Worm (Caenorhabditis elegans) whole organism, young adult: Measurements from ENCODE around the gene tig-2.

ENCODE experiments used
- B0019.2 ChIP-seq: fragments of 200-800 bp; sonication (Bioruptor generic); conservative IDR thresholded peaks from 2 replicates; pipeline ENCODE4 v1.3.6; 2022; ENCODE audit warnings: missing genetic modification reagents, missing genetic modification characterization, missing compliant biosample characterization
- B0261.1 ChIP-seq: sonication (generic microtip); optimal IDR thresholded peaks from 2 replicates; lab custom pipeline; 2016; ENCODE audit warnings: mild to moderate bottlenecking, missing genetic modification characterization, moderate library complexity, missing compliant biosample characterization
- B0336.3 ChIP-seq: fragments of 200-800 bp; sonication (Bioruptor generic); IDR thresholded peaks from 2 replicates; pipeline ENCODE4 v1.3.6; 2022; ENCODE audit warnings: missing genetic modification characterization, missing compliant biosample characterization
- F49E8.2 ChIP-seq: sonication (generic microtip); optimal IDR thresholded peaks from 3 replicates; lab custom pipeline; 2017; ENCODE audit warnings: missing genetic modification characterization, mild to moderate bottlenecking, missing compliant biosample characterization, antibody characterized with exemption, moderate library complexity; ENCODE audit not compliant: insufficient read depth
- F55B11.4 ChIP-seq: sonication (generic microtip); optimal IDR thresholded peaks from 2 replicates; lab custom pipeline; 2016; ENCODE audit warnings: missing compliant biosample characterization, missing genetic modification characterization, borderline replicate concordance; ENCODE audit not compliant: insufficient read depth
- Y53G8AR.9 ChIP-seq: fragments of 200-800 bp; sonication (Bioruptor generic); conservative IDR thresholded peaks from 2 replicates; pipeline ENCODE4 v1.3.6; 2022; ENCODE audit warnings: missing genetic modification reagents, missing genetic modification characterization, missing compliant biosample characterization
- Y79H2A.3 ChIP-seq: fragments of 200-800 bp; sonication (Bioruptor generic); conservative IDR thresholded peaks from 2 replicates; pipeline ENCODE4 v1.3.6; 2022; ENCODE audit warnings: missing genetic modification reagents, missing genetic modification characterization, missing compliant biosample characterization
- ama-1 ChIP-seq, 3 experiments: fragments of 150-350 bp in 1 of 3; sonication (generic microtip) in 2 of 3; optimal IDR thresholded peaks; 2 replicates each; lab custom pipeline; 2014 to 2018; ENCODE audit warnings: missing biosample characterization in 2 of 3, missing genetic modification characterization in 2 of 3, missing genetic modification reagents in 2 of 3
- attf-3 ChIP-seq: fragments of 200-800 bp; sonication (Bioruptor generic); conservative IDR thresholded peaks from 2 replicates; pipeline ENCODE4 v1.3.6; 2022; ENCODE audit warnings: missing genetic modification reagents, missing genetic modification characterization, missing compliant biosample characterization
- attf-5 ChIP-seq: fragments of 200-800 bp; sonication (Bioruptor generic); optimal IDR thresholded peaks from 2 replicates; lab custom pipeline; 2018; ENCODE audit warnings: mild to moderate bottlenecking, missing genetic modification characterization, missing compliant biosample characterization
- cebp-2 ChIP-seq: fragments of 200-800 bp; sonication (Bioruptor generic); IDR thresholded peaks from 2 replicates; pipeline ENCODE4 v1.3.6; 2022; ENCODE audit warnings: missing genetic modification characterization, missing compliant biosample characterization
- ceh-27 ChIP-seq: fragments of 200-800 bp; sonication (Bioruptor generic); optimal IDR thresholded peaks from 2 replicates; lab custom pipeline; 2018; ENCODE audit warnings: mild to moderate bottlenecking, missing genetic modification characterization, moderate library complexity, missing compliant biosample characterization
- ceh-40 ChIP-seq: fragments of 200-800 bp; sonication (Bioruptor generic); IDR thresholded peaks from 2 replicates; pipeline ENCODE4 v1.3.6; 2022; ENCODE audit warnings: missing genetic modification characterization, missing compliant biosample characterization
- ceh-91 ChIP-seq: fragments of 200-800 bp; sonication (Bioruptor generic); IDR thresholded peaks from 2 replicates; pipeline ENCODE4 v1.3.6; 2022; ENCODE audit warnings: missing genetic modification reagents, missing genetic modification characterization, missing compliant biosample characterization
- chd-7 ChIP-seq: sonication (generic microtip); optimal IDR thresholded peaks from 2 replicates; lab custom pipeline; 2016; ENCODE audit warnings: mild to moderate bottlenecking, missing genetic modification characterization, moderate library complexity, missing compliant biosample characterization
- die-1 ChIP-seq: sonication (generic microtip); optimal IDR thresholded peaks from 2 replicates; lab custom pipeline; 2016; ENCODE audit warnings: missing genotype, mild to moderate bottlenecking, missing genetic modification characterization, missing compliant biosample characterization
- dpl-1 ChIP-seq: fragments of 150-350 bp; optimal IDR thresholded peaks from 2 replicates; lab custom pipeline; 2014; ENCODE audit warnings: missing biosample characterization, missing genetic modification reagents, missing genetic modification characterization
- egl-44 ChIP-seq: fragments of 200-800 bp; sonication (Bioruptor generic); IDR thresholded peaks from 2 replicates; pipeline ENCODE4 v1.3.6; 2022; ENCODE audit warnings: missing genetic modification reagents, missing genetic modification characterization, missing compliant biosample characterization
- ekl-4 ChIP-seq: fragments of 200-800 bp; sonication (Bioruptor generic); IDR thresholded peaks from 2 replicates; pipeline ENCODE4 v1.3.6; 2022; ENCODE audit warnings: missing genetic modification reagents, missing genetic modification characterization, missing compliant biosample characterization
- gei-17 ChIP-seq: fragments of 200-800 bp; sonication (Bioruptor generic); optimal IDR thresholded peaks from 2 replicates; lab custom pipeline; 2018; ENCODE audit warnings: mild to moderate bottlenecking, missing genetic modification characterization, missing compliant biosample characterization
- hlh-12 ChIP-seq: sonication (generic microtip); optimal IDR thresholded peaks from 2 replicates; lab custom pipeline; 2016; ENCODE audit warnings: missing genetic modification characterization, missing compliant biosample characterization
- hlh-26 ChIP-seq: fragments of 200-800 bp; sonication (Bioruptor generic); conservative IDR thresholded peaks from 2 replicates; pipeline ENCODE4 v1.3.6; 2022; ENCODE audit warnings: missing genetic modification reagents, missing genetic modification characterization, missing compliant biosample characterization
- hrde-1 ChIP-seq: sonication (generic microtip); optimal IDR thresholded peaks from 2 replicates; lab custom pipeline; 2016; ENCODE audit warnings: missing genetic modification characterization, mild to moderate bottlenecking, missing compliant biosample characterization, moderate library complexity, missing genotype, missing genetic modification reagents, borderline replicate concordance
- hsf-1 ChIP-seq: fragments of 200-800 bp; sonication (Bioruptor generic); IDR thresholded peaks from 2 replicates; pipeline ENCODE4 v1.3.6; 2022; ENCODE audit warnings: missing genetic modification reagents, missing genetic modification characterization, missing compliant biosample characterization
- lin-26 ChIP-seq: fragments of 200-800 bp; sonication (Bioruptor generic); IDR thresholded peaks from 2 replicates; pipeline ENCODE4 v1.3.6; 2022; ENCODE audit warnings: missing genetic modification reagents, missing genetic modification characterization, missing compliant biosample characterization
- lin-35 ChIP-seq, 3 experiments: fragments of 150-350 bp in 2 of 3; sonication (generic microtip) in 1 of 3; optimal IDR thresholded peaks; 2 replicates each; lab custom pipeline; 2014 to 2018; ENCODE audit warnings: missing biosample characterization in 3 of 3, missing genetic modification characterization in 3 of 3, missing genetic modification reagents in 3 of 3
- lin-54 ChIP-seq: fragments of 200-800 bp; sonication (Bioruptor generic); optimal IDR thresholded peaks from 2 replicates; lab custom pipeline; 2018; ENCODE audit warnings: mild to moderate bottlenecking, missing genetic modification characterization, missing compliant biosample characterization
- lir-1 ChIP-seq: fragments of 200-800 bp; sonication (Bioruptor generic); conservative IDR thresholded peaks from 2 replicates; pipeline ENCODE4 v1.3.6; 2022; ENCODE audit warnings: missing genetic modification reagents, missing genetic modification characterization, missing compliant biosample characterization
- madf-3 ChIP-seq: fragments of 200-800 bp; sonication (Bioruptor generic); IDR thresholded peaks from 2 replicates; pipeline ENCODE4 v1.3.6; 2022; ENCODE audit warnings: missing genetic modification reagents, missing genetic modification characterization, missing compliant biosample characterization
- madf-8 ChIP-seq: fragments of 200-800 bp; sonication (Bioruptor generic); conservative IDR thresholded peaks from 2 replicates; pipeline ENCODE4 v1.3.6; 2022; ENCODE audit warnings: missing genetic modification reagents, missing genetic modification characterization, missing compliant biosample characterization
- mel-28 ChIP-seq: sonication (generic microtip); optimal IDR thresholded peaks from 2 replicates; lab custom pipeline; 2016; ENCODE audit warnings: borderline replicate concordance, mild to moderate bottlenecking, missing genetic modification characterization, missing compliant biosample characterization
- mes-4 ChIP-seq: sonication (generic microtip); optimal IDR thresholded peaks from 2 replicates; lab custom pipeline; 2016; ENCODE audit warnings: missing genotype, missing genetic modification characterization, missing compliant biosample characterization
- nfya-1 ChIP-seq: sonication (generic microtip); optimal IDR thresholded peaks from 2 replicates; lab custom pipeline; 2017; ENCODE audit warnings: antibody characterized with exemption, missing compliant biosample characterization, missing genetic modification characterization, borderline replicate concordance; ENCODE audit not compliant: insufficient read depth
- nfyb-1 ChIP-seq: fragments of 200-800 bp; sonication (Bioruptor generic); IDR thresholded peaks from 2 replicates; pipeline ENCODE4 v1.3.6; 2022; ENCODE audit warnings: missing genetic modification reagents, missing genetic modification characterization, missing compliant biosample characterization
- nhr-120 ChIP-seq: fragments of 200-800 bp; sonication (Bioruptor generic); IDR thresholded peaks from 2 replicates; pipeline ENCODE4 v1.3.6; 2022; ENCODE audit warnings: missing genetic modification characterization, missing compliant biosample characterization
- nhr-179 ChIP-seq: sonication (generic microtip); optimal IDR thresholded peaks from 2 replicates; lab custom pipeline; 2016; ENCODE audit warnings: mild to moderate bottlenecking, missing genetic modification characterization, missing compliant biosample characterization
- pbrm-1 ChIP-seq: fragments of 200-800 bp; sonication (Bioruptor generic); IDR thresholded peaks from 2 replicates; pipeline ENCODE4 v1.3.6; 2022; ENCODE audit warnings: missing genetic modification reagents, missing genetic modification characterization, missing compliant biosample characterization
- sdz-38 ChIP-seq: sonication (generic microtip); optimal IDR thresholded peaks from 2 replicates; lab custom pipeline; 2016; ENCODE audit warnings: missing genotype, missing genetic modification characterization, missing compliant biosample characterization
- sea-2 ChIP-seq: fragments of 200-800 bp; sonication (Bioruptor generic); IDR thresholded peaks from 2 replicates; pipeline ENCODE4 v1.3.6; 2022; ENCODE audit warnings: missing genetic modification characterization, missing compliant biosample characterization
- snpc-1.1 ChIP-seq: sonication (generic microtip); optimal IDR thresholded peaks from 2 replicates; lab custom pipeline; 2017; ENCODE audit warnings: missing genetic modification characterization, mild to moderate bottlenecking, missing compliant biosample characterization, antibody characterized with exemption, moderate library complexity, missing genotype, missing genetic modification reagents; ENCODE audit not compliant: insufficient read depth
- snpc-1.3 ChIP-seq: sonication (generic microtip); optimal IDR thresholded peaks from 2 replicates; lab custom pipeline; 2017; ENCODE audit warnings: missing genetic modification characterization, mild to moderate bottlenecking, missing compliant biosample characterization, antibody characterized with exemption, moderate library complexity, missing genotype, missing genetic modification reagents; ENCODE audit not compliant: insufficient read depth
- snpc-3.4 ChIP-seq: sonication (generic microtip); optimal IDR thresholded peaks from 2 replicates; lab custom pipeline; 2017; ENCODE audit warnings: missing genetic modification characterization, mild to moderate bottlenecking, missing compliant biosample characterization, antibody characterized with exemption, moderate library complexity, missing genotype, missing genetic modification reagents
- tbp1 ChIP-seq: fragments of 200-800 bp; sonication (Bioruptor generic); optimal IDR thresholded peaks from 2 replicates; lab custom pipeline; 2018; ENCODE audit warnings: mild to moderate bottlenecking, missing genetic modification characterization, missing compliant biosample characterization
- unc-62 ChIP-seq: fragments of 150-350 bp; optimal IDR thresholded peaks from 2 replicates; lab custom pipeline; 2014; ENCODE audit warnings: missing biosample characterization, missing genetic modification reagents, missing genetic modification characterization
- xnd-1 ChIP-seq: sonication (generic microtip); optimal IDR thresholded peaks from 2 replicates; lab custom pipeline; 2016; ENCODE audit warnings: missing genotype, missing genetic modification reagents, missing genetic modification characterization, missing compliant biosample characterization
- ztf-22 ChIP-seq: fragments of 200-800 bp; sonication (Bioruptor generic); optimal IDR thresholded peaks from 2 replicates; lab custom pipeline; 2018; ENCODE audit warnings: mild to moderate bottlenecking, missing genetic modification characterization, moderate library complexity, missing compliant biosample characterization
- ztf-26 ChIP-seq: sonication (generic microtip); optimal IDR thresholded peaks from 2 replicates; lab custom pipeline; 2017; ENCODE audit warnings: missing genetic modification characterization, missing compliant biosample characterization
- ztf-3 ChIP-seq: fragments of 200-800 bp; sonication (Bioruptor generic); optimal IDR thresholded peaks from 2 replicates; lab custom pipeline; 2018; ENCODE audit warnings: mild to moderate bottlenecking, missing genetic modification characterization, missing compliant biosample characterization

The tig-2 gene

DNA sequence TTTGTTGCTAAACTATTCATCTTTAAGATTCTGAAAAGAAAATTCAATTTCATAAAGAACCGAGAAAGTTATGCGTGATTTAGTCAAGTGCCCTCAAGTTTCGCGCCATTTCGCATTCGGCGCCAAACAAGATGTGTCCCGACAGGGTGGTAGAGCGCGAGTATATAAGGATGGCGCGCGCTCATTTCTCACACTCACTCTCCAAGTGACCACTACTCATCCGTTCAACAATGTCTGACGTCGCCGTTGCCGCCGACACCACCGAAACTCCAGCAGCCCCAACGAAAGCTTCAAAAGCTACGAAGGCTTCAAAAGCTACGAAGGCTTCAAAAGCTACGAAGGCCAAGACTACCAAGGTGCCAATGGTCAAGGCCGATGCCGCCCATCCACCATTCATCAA, 24.2 kb upstream of the tig-2 start, which contains the start of gene hil-4:
Gene hil-4, plus strand, starts transcription at position 191 of the 400 bp plus-strand sequence.
- TF ChIP-seq ceh-40 (GFP tag; lab: Robert Waterston, UW) (no peak), hlh-26 (no peak), snpc-1.3 (tag; lab: Kevin White, UChicago) (no peak), unc-62 (no peak), B0261.1 (tag; lab: Kevin White, UChicago) (no peak), ztf-3 (GFP tag; lab: Kevin White, UChicago) (no peak), dpl-1 (peak; percentile 75), nhr-179 (tag; lab: Kevin White, UChicago) (no peak), egl-44 (GFP tag; lab: Robert Waterston, UW) (no peak), lin-54 (GFP tag; lab: Kevin White, UChicago) (peak; percentile 53), lin-35 (GFP tag; optimal IDR thresholded peaks at IDR 0.05; lab: Kevin White, UChicago) (peak in 1 of 3 experiments; percentile 16), tbp1 (GFP tag; lab: Kevin White, UChicago) (peak; percentile 69), lin-26 (no peak), die-1 (tag; lab: Kevin White, UChicago) (no peak), snpc-3.4 (tag; lab: Kevin White, UChicago) (no peak), lir-1 (GFP tag; lab: Robert Waterston, UW) (0 out of 2 replicates have a peak, but pooled peaks have one; percentile 35), nfya-1 (no peak), B0019.2 (GFP tag; lab: Robert Waterston, UW) (peak; percentile 45), ztf-26 (no peak), Y79H2A.3 (GFP tag; lab: Robert Waterston, UW) (peak; percentile 51; the same call in 1 of the 2 replicates), B0336.3 (GFP tag; lab: Robert Waterston, UW) (no peak), pbrm-1 (peak; percentile 89), hrde-1 (tag; lab: Kevin White, UChicago) (no peak), cebp-2 (GFP tag; lab: Robert Waterston, UW) (no peak), mes-4 (tag; lab: Kevin White, UChicago) (no peak), ceh-91 (GFP tag; lab: Robert Waterston, UW) (peak; percentile 86), hsf-1 (GFP tag; lab: Robert Waterston, UW) (peak; percentile 78), F49E8.2 (no peak), xnd-1 (tag; lab: Kevin White, UChicago) (peak; percentile 80), ztf-22 (GFP tag; lab: Kevin White, UChicago) (no peak), chd-7 (tag; lab: Kevin White, UChicago) (no peak), nfyb-1 (GFP tag; lab: Robert Waterston, UW) (no peak), F55B11.4 (no peak), attf-3 (GFP tag; lab: Robert Waterston, UW) (no peak), snpc-1.1 (tag; lab: Kevin White, UChicago) (no peak), ama-1 (optimal IDR thresholded peaks at IDR 0.05; lab: Kevin White, UChicago) (no peak), ama-1 (GFP tag; optimal IDR thresholded peaks at IDR 0.05; lab: Kevin White, UChicago) (no peak), madf-3 (0 out of 2 replicates have a peak, but pooled peaks have one; percentile 61), hlh-12 (tag; lab: Kevin White, UChicago) (no peak), madf-8 (GFP tag; lab: Robert Waterston, UW) (peak; percentile 86), attf-5 (GFP tag; lab: Kevin White, UChicago) (no peak), mel-28 (tag; lab: Kevin White, UChicago) (no peak), sdz-38 (tag; lab: Kevin White, UChicago) (no peak), nhr-120 (GFP tag; lab: Robert Waterston, UW) (no peak), gei-17 (no peak), ekl-4 (GFP tag; lab: Robert Waterston, UW) (peak; percentile 74; the same call in 1 of the 2 replicates), ceh-27 (GFP tag; lab: Kevin White, UChicago) (peak; percentile 21), sea-2 (GFP tag; lab: Robert Waterston, UW) (no peak), Y53G8AR.9 (no peak)
